Fruit fly (Drosophila melanogaster): ENCODE data around the gene CG17834.

Gene CG17834

dm6 chr2L:8576496-8577000 lies 47.6 kb downstream of the CG17834 start (continued):
- TF ChIP-seq CG13287 (GFP tag; IDR thresholded peaks at IDR 0.05; ENCODE audit: partially characterized antibody) = no peak
- no peak for TF ChIP-seq Dek (tag; optimal IDR thresholded peaks at IDR 0.05)
- TF ChIP-seq unc-4 (GFP tag; IDR thresholded peaks at IDR 0.05; ENCODE audit: partially characterized antibody) = no peak
- TF ChIP-seq Camta (GFP tag; optimal IDR thresholded peaks at IDR 0.05) = no peak
- TF ChIP-seq CG4360 (GFP tag; IDR thresholded peaks at IDR 0.05) = no peak
- peak; percentile 26 for TF ChIP-seq Asciz (GFP tag; optimal IDR thresholded peaks at IDR 0.05)
- no peak for TF ChIP-seq CG3163 (GFP tag; optimal IDR thresholded peaks at IDR 0.05)
- TF ChIP-seq Adf1 (GFP tag; IDR thresholded peaks at IDR 0.05) = no peak
- TF ChIP-seq HLHmδ (GFP tag; optimal IDR thresholded peaks at IDR 0.05) = peak; percentile 56
- TF ChIP-seq CG31388 (GFP tag; optimal IDR thresholded peaks at IDR 0.05) = no peak
- no peak for TF ChIP-seq CG10431 (GFP tag; optimal IDR thresholded peaks at IDR 0.05)
- TF ChIP-seq CG1603 (tag; optimal IDR thresholded peaks at IDR 0.05) = peak; percentile 18
- TF ChIP-seq CG17568 (GFP tag; optimal IDR thresholded peaks at IDR 0.05) = no peak
- no peak for TF ChIP-seq Oli (tag; optimal IDR thresholded peaks at IDR 0.05)
- no peak for TF ChIP-seq Ptx1 (GFP tag; IDR thresholded peaks at IDR 0.05)
- no peak for TF ChIP-seq tgo (GFP tag; IDR thresholded peaks at IDR 0.05)
- peak; percentile 18 for TF ChIP-seq CG33557 (GFP tag; optimal IDR thresholded peaks at IDR 0.05)
- peak; percentile 29 for TF ChIP-seq Med (GFP tag)
- TF ChIP-seq CG8281 (tag; optimal IDR thresholded peaks at IDR 0.05) = peak; percentile 99
- TF ChIP-seq CG4820 (GFP tag; optimal IDR thresholded peaks at IDR 0.05) = no peak
- TF ChIP-seq peb (GFP tag; IDR thresholded peaks at IDR 0.05) = no peak
- TF ChIP-seq CG14860 (GFP tag; IDR thresholded peaks at IDR 0.05; ENCODE audit: partially characterized antibody) = no peak
- no peak for TF ChIP-seq MTF-1 (GFP tag; optimal IDR thresholded peaks at IDR 0.05; ENCODE audit: borderline replicate concordance)
- TF ChIP-seq CG12155 (GFP tag; optimal IDR thresholded peaks at IDR 0.05) = no peak
- no peak for TF ChIP-seq Nf-YB (GFP tag; optimal IDR thresholded peaks at IDR 0.05)
- no peak for TF ChIP-seq bowl (GFP tag; IDR thresholded peaks at IDR 0.05)
- TF ChIP-seq tll (GFP tag; optimal IDR thresholded peaks at IDR 0.05) = peak in 1 of 2 experiments; percentile 15
- TF ChIP-seq phol (tag; optimal IDR thresholded peaks at IDR 0.05) = no peak
- no peak for TF ChIP-seq Xbp1 (GFP tag; optimal IDR thresholded peaks at IDR 0.05)
- TF ChIP-seq Ssrp (tag; optimal IDR thresholded peaks at IDR 0.05) = no peak
- TF ChIP-seq CG10979 (tag; optimal IDR thresholded peaks at IDR 0.05) = no peak
- no peak for TF ChIP-seq TFAM (GFP tag; optimal IDR thresholded peaks at IDR 0.05)
- no peak for TF ChIP-seq CG1233 (GFP tag; optimal IDR thresholded peaks at IDR 0.05)
- no peak for TF ChIP-seq CG3995 (GFP tag; optimal IDR thresholded peaks at IDR 0.05)
- no peak for TF ChIP-seq GATAe (GFP tag; conservative IDR thresholded peaks at IDR 0.05)
- peak; percentile 22 for TF ChIP-seq CG2202 (tag; optimal IDR thresholded peaks at IDR 0.05)
- TF ChIP-seq CG10209 (GFP tag; optimal IDR thresholded peaks at IDR 0.05) = no peak
- TF ChIP-seq CG2199 (GFP tag; IDR thresholded peaks at IDR 0.05) = 0 out of 3 replicates have a peak, but pooled peaks have one; percentile 35
- no peak for TF ChIP-seq fd64A (GFP tag; optimal IDR thresholded peaks at IDR 0.05)
- TF ChIP-seq CG9727 (GFP tag; optimal IDR thresholded peaks at IDR 0.05) = peak; percentile 1
- TF ChIP-seq ab (GFP tag; optimal IDR thresholded peaks at IDR 0.05) = no peak
- peak; percentile 41; the same call in 1 of the 2 replicates for TF ChIP-seq crol (GFP tag; IDR thresholded peaks at IDR 0.05)
- TF ChIP-seq CG4404 (GFP tag; IDR thresholded peaks at IDR 0.05) = no peak
- TF ChIP-seq CG3065 (GFP tag; optimal IDR thresholded peaks at IDR 0.05) = no peak
- TF ChIP-seq CG8944 (GFP tag; optimal IDR thresholded peaks at IDR 0.05) = no peak
- no peak for TF ChIP-seq bab2 (GFP tag; optimal IDR thresholded peaks at IDR 0.05)
- no peak for TF ChIP-seq CG11247 (GFP tag; IDR thresholded peaks at IDR 0.05)
- TF ChIP-seq CG10366 (GFP tag; IDR thresholded peaks at IDR 0.05) = no peak
- TF ChIP-seq CG10321 (GFP tag; IDR thresholded peaks at IDR 0.05) = no peak
- TF ChIP-seq HmgD (GFP tag; optimal IDR thresholded peaks at IDR 0.05) = no peak
- no peak for TF ChIP-seq CG11504 (tag; optimal IDR thresholded peaks at IDR 0.05)
